Worm (Caenorhabditis elegans) whole organism, early embryonic: ENCODE data around the gene ZK669.3.

Experiments
- B0310.2 ChIP-seq: sonication (generic microtip); optimal IDR thresholded peaks from 2 replicates; lab custom pipeline; 2016; ENCODE audit warnings: mild to moderate bottlenecking, missing genetic modification characterization, missing compliant biosample characterization
- F13C5.2 ChIP-seq: sonication (generic microtip); optimal IDR thresholded peaks from 2 replicates; lab custom pipeline; 2017; ENCODE audit warnings: mild to moderate bottlenecking, missing genetic modification characterization, inconsistent platforms, missing compliant biosample characterization
- aly-1 ChIP-seq: sonication (generic microtip); optimal IDR thresholded peaks from 2 replicates; lab custom pipeline; 2016; ENCODE audit warnings: missing genetic modification characterization, missing compliant biosample characterization
- ama-1 ChIP-seq: fragments of 150-350 bp; optimal IDR thresholded peaks from 2 replicates; lab custom pipeline; 2014
- ceh-13 ChIP-seq: fragments of 200-800 bp; sonication (Bioruptor generic); optimal IDR thresholded peaks from 2 replicates; lab custom pipeline; 2018; ENCODE audit warnings: mild to moderate bottlenecking, missing genetic modification characterization, missing compliant biosample characterization
- ceh-36 ChIP-seq: sonication (generic microtip); optimal IDR thresholded peaks from 2 replicates; lab custom pipeline; 2016; ENCODE audit warnings: missing genetic modification characterization, inconsistent platforms, missing compliant biosample characterization
- flt-1 ChIP-seq: fragments of 200-800 bp; sonication (Bioruptor generic); IDR thresholded peaks from 2 replicates; pipeline ENCODE4 v1.3.6; 2022; ENCODE audit warnings: missing genetic modification characterization, missing compliant biosample characterization
- hmbx-1 ChIP-seq: sonication (generic microtip); optimal IDR thresholded peaks from 2 replicates; lab custom pipeline; 2016; ENCODE audit warnings: mild to moderate bottlenecking, missing genetic modification characterization, missing compliant biosample characterization
- hmg-4 ChIP-seq: fragments of 200-800 bp; sonication (Bioruptor generic); optimal IDR thresholded peaks from 2 replicates; lab custom pipeline; 2018; ENCODE audit warnings: mild to moderate bottlenecking, missing genetic modification characterization, missing compliant biosample characterization
- hnd-1 ChIP-seq: sonication (generic microtip); optimal IDR thresholded peaks from 2 replicates; lab custom pipeline; 2016; ENCODE audit warnings: missing genetic modification characterization, missing compliant biosample characterization
- pes-1 ChIP-seq: fragments of 200-800 bp; sonication (Bioruptor generic); IDR thresholded peaks from 2 replicates; pipeline ENCODE4 v1.3.6; 2022; ENCODE audit warnings: missing genetic modification reagents, missing genetic modification characterization, missing compliant biosample characterization
- scrt-1 ChIP-seq: fragments of 200-800 bp; sonication (Bioruptor generic); IDR thresholded peaks from 2 replicates; pipeline ENCODE4 v1.3.6; 2022; ENCODE audit warnings: missing genetic modification characterization, missing compliant biosample characterization
- tbx-11 ChIP-seq: fragments of 200-800 bp; sonication (Bioruptor generic); IDR thresholded peaks from 2 replicates; pipeline ENCODE4 v1.3.6; 2022; ENCODE audit warnings: missing genetic modification characterization, missing compliant biosample characterization
- tbx-37 ChIP-seq: fragments of 200-800 bp; sonication (Bioruptor generic); conservative IDR thresholded peaks from 2 replicates; pipeline ENCODE4 v1.3.6; 2022; ENCODE audit warnings: missing genetic modification reagents, missing genetic modification characterization, missing compliant biosample characterization

DNA sequence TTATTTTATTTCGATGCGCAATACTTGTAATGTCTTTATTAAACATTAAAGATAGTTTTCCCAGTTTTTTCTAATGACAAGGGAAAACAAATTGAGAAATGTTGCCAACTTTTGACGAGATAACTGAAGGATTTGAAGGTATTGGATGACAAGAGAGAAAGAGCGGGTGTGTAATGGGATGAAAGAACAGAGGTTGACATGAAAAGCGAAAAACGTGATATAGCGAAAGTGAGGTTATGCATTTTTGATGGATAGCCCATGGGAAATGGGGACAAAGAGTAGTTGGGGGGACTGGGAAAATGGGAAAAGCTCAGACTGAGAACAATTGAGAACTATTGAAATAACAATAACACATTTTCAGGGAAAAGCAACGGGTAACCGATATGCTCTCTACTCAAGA is 45.8 kb upstream of the ZK669.3 start:
- no peak for TF ChIP-seq ama-1
- no peak for TF ChIP-seq scrt-1 (GFP tag; lab: Robert Waterston, UW)
- TF ChIP-seq ceh-36, result no peak
- TF ChIP-seq hnd-1 (tag; lab: Kevin White, UChicago), result no peak
- TF ChIP-seq flt-1 (GFP tag; lab: Robert Waterston, UW), result no peak
- no peak for TF ChIP-seq tbx-11 (GFP tag; lab: Robert Waterston, UW)
- no peak for TF ChIP-seq pes-1 (GFP tag; lab: Robert Waterston, UW)
- TF ChIP-seq hmbx-1 (tag; lab: Kevin White, UChicago), result no peak
- no peak for TF ChIP-seq tbx-37 (GFP tag; lab: Robert Waterston, UW)
- no peak for TF ChIP-seq ceh-13 (GFP tag; lab: Kevin White, UChicago)
- TF ChIP-seq aly-1, result no peak
- TF ChIP-seq F13C5.2 (tag; lab: Kevin White, UChicago), result no peak
- no peak for TF ChIP-seq B0310.2
- TF ChIP-seq hmg-4 (GFP tag; lab: Kevin White, UChicago), result no peak
